Fruit fly (Drosophila melanogaster) whole organism, wandering third instar larva: ENCODE data around the gene betaCOP.

ENCODE experiments used
- N ChIP-seq: fragments of >200 bp; optimal IDR thresholded peaks from 2 replicates; lab custom pipeline; 2018; ENCODE audit warnings: missing biosample characterization, missing external identifiers, missing genetic modification characterization
- dsf ChIP-seq: sonication (Bioruptor generic); optimal IDR thresholded peaks from 2 replicates; lab custom pipeline; 2016; ENCODE audit warnings: missing biosample characterization, missing genetic modification characterization, borderline replicate concordance
- lola ChIP-seq: fragments of >200 bp; optimal IDR thresholded peaks from 2 replicates; lab custom pipeline; 2017; ENCODE audit warnings: missing biosample characterization, missing genetic modification characterization

DNA sequence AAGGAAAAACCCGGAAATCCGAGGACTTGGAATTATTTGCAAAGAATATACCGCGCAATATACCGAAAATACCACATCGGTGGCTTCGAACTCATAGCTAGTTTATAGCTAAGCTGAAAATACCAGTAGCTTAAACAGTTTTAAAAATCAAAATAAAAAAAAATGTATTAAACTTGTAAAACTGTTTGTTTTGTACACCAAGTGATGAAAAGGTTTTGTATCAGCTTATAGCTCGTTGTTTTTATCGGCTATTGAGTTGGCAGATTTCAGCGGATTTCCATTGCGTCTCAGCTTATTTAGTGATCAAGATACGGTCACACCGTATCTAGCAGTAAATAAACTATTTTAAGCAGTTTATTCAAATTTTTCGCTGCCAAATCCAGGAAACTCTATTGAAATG is 5.3 kb downstream of the betaCOP start, which contains the start of the genes por and CG6179:
- TF ChIP-seq lola = no peak
- TF ChIP-seq dsf (GFP tag; lab: Kevin White, UChicago) = no peak
- TF ChIP-seq N (GFP tag; lab: Kevin White, UChicago) = no peak
